Worm (Caenorhabditis elegans) whole organism, early embryonic: ENCODE measurements around the gene B0228.7.

ENCODE experiments used
- B0310.2 ChIP-seq: sonication (generic microtip); optimal IDR thresholded peaks from 2 replicates; lab custom pipeline; 2016; ENCODE audit warnings: mild to moderate bottlenecking, missing genetic modification characterization, missing compliant biosample characterization
- F13C5.2 ChIP-seq: sonication (generic microtip); optimal IDR thresholded peaks from 2 replicates; lab custom pipeline; 2017; ENCODE audit warnings: mild to moderate bottlenecking, missing genetic modification characterization, inconsistent platforms, missing compliant biosample characterization
- aly-1 ChIP-seq: sonication (generic microtip); optimal IDR thresholded peaks from 2 replicates; lab custom pipeline; 2016; ENCODE audit warnings: missing genetic modification characterization, missing compliant biosample characterization
- ama-1 ChIP-seq: fragments of 150-350 bp; optimal IDR thresholded peaks from 2 replicates; lab custom pipeline; 2014
- ceh-13 ChIP-seq: fragments of 200-800 bp; sonication (Bioruptor generic); optimal IDR thresholded peaks from 2 replicates; lab custom pipeline; 2018; ENCODE audit warnings: mild to moderate bottlenecking, missing genetic modification characterization, missing compliant biosample characterization
- ceh-36 ChIP-seq: sonication (generic microtip); optimal IDR thresholded peaks from 2 replicates; lab custom pipeline; 2016; ENCODE audit warnings: missing genetic modification characterization, inconsistent platforms, missing compliant biosample characterization
- ets-7 ChIP-seq: sonication (generic microtip); optimal IDR thresholded peaks from 2 replicates; lab custom pipeline; 2016; ENCODE audit warnings: missing genotype, missing genetic modification characterization, missing compliant biosample characterization
- flt-1 ChIP-seq: fragments of 200-800 bp; sonication (Bioruptor generic); IDR thresholded peaks from 2 replicates; pipeline ENCODE4 v1.3.6; 2022; ENCODE audit warnings: missing genetic modification characterization, missing compliant biosample characterization
- hmbx-1 ChIP-seq: sonication (generic microtip); optimal IDR thresholded peaks from 2 replicates; lab custom pipeline; 2016; ENCODE audit warnings: mild to moderate bottlenecking, missing genetic modification characterization, missing compliant biosample characterization
- hmg-4 ChIP-seq: fragments of 200-800 bp; sonication (Bioruptor generic); optimal IDR thresholded peaks from 2 replicates; lab custom pipeline; 2018; ENCODE audit warnings: mild to moderate bottlenecking, missing genetic modification characterization, missing compliant biosample characterization
- hnd-1 ChIP-seq: sonication (generic microtip); optimal IDR thresholded peaks from 2 replicates; lab custom pipeline; 2016; ENCODE audit warnings: missing genetic modification characterization, missing compliant biosample characterization
- pes-1 ChIP-seq: fragments of 200-800 bp; sonication (Bioruptor generic); IDR thresholded peaks from 2 replicates; pipeline ENCODE4 v1.3.6; 2022; ENCODE audit warnings: missing genetic modification reagents, missing genetic modification characterization, missing compliant biosample characterization
- scrt-1 ChIP-seq: fragments of 200-800 bp; sonication (Bioruptor generic); IDR thresholded peaks from 2 replicates; pipeline ENCODE4 v1.3.6; 2022; ENCODE audit warnings: missing genetic modification characterization, missing compliant biosample characterization
- sea-1 ChIP-seq: fragments of 200-800 bp; sonication (Bioruptor generic); conservative IDR thresholded peaks from 2 replicates; pipeline ENCODE4 v1.3.6; 2022; ENCODE audit warnings: missing genetic modification characterization, missing compliant biosample characterization
- tbx-11 ChIP-seq: fragments of 200-800 bp; sonication (Bioruptor generic); IDR thresholded peaks from 2 replicates; pipeline ENCODE4 v1.3.6; 2022; ENCODE audit warnings: missing genetic modification characterization, missing compliant biosample characterization
- tbx-37 ChIP-seq: fragments of 200-800 bp; sonication (Bioruptor generic); conservative IDR thresholded peaks from 2 replicates; pipeline ENCODE4 v1.3.6; 2022; ENCODE audit warnings: missing genetic modification reagents, missing genetic modification characterization, missing compliant biosample characterization
- tra-4 ChIP-seq: sonication (generic microtip); optimal IDR thresholded peaks from 2 replicates; lab custom pipeline; 2017; ENCODE audit warnings: missing genetic modification characterization, missing compliant biosample characterization

B0228.7 gene

DNA sequence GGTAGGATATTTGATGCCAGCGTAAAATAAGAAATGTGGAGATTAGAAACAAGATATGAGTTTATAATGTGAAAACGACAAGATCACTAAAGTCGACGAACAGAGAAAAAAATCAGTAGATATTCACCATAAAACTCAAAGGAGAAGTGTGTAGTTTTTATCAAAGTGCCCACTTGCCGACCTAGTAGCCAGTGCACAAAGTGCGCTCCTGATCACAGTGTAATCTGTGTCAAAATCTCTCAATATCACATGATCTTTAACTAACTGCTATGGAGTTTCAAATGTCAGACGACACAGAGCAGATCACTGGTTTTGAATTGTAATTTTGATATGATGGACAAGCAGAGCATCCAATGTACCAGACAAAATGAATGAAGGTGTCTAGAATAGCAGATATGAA, 38.3 kb downstream of the B0228.7 start:
- TF ChIP-seq ceh-13 (GFP tag; lab: Kevin White, UChicago) (no peak), F13C5.2 (tag; lab: Kevin White, UChicago) (no peak), flt-1 (GFP tag; lab: Robert Waterston, UW) (no peak)

ce11 chrII:7719039-7719438, 39.8 kb downstream of the B0228.7 start:
- no peak for TF ChIP-seq hmg-4 (GFP tag; lab: Kevin White, UChicago)

DNA sequence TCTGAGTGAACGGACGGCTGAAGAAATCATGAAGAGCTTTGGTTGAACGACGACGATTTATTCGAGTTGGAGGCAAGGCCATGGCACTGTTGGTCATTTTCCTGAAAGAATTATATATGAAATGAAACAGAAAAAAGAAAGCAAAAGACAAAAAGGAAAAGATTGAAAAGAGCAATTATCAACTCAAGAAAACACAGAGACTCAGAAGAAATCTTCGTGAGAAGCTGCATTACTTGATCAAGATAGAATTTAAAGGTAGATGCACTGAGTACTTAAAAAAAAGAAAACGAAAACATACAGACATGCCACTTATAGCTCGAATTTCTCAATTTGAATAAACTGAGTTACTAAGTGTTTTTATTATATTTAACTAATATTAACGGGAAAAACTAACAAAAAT, 40.3 kb downstream of the B0228.7 start, which contains the start of gene cpna-5:
Gene cpna-5 (minus strand): TSS at position 101 of the 400 bp plus-strand sequence.
- no peak for TF ChIP-seq tbx-11 (GFP tag; lab: Robert Waterston, UW)
- TF ChIP-seq scrt-1 (GFP tag; lab: Robert Waterston, UW), result no peak
- TF ChIP-seq ets-7, result no peak
- no peak for TF ChIP-seq pes-1 (GFP tag; lab: Robert Waterston, UW)
- no peak for TF ChIP-seq aly-1
- TF ChIP-seq hmg-4 (GFP tag; lab: Kevin White, UChicago), result no peak
- no peak for TF ChIP-seq ceh-13 (GFP tag; lab: Kevin White, UChicago)
- no peak for TF ChIP-seq flt-1 (GFP tag; lab: Robert Waterston, UW)

DNA sequence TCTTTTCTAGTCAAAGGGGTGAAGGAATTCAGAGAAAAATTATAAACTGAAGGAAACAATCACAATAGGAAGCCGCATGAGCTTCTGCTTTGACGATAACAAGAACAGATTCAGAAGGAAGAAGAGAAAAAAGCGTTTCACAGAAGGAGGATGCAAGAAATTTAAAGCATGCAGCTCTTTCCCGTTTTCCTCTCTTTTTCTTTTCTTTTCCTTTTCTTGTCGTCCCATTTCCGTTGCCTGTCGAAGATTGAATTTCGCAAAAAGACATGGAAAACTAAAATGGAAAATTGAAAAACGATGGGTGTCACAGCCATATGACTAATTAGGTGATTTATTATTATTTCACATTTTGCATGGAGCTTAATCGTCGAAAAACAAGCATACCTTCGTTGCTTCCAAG, 42.7 kb downstream of the B0228.7 start:
- no peak for TF ChIP-seq hmbx-1 (tag; lab: Kevin White, UChicago)
- no peak for TF ChIP-seq ceh-36 (tag; lab: Kevin White, UChicago)
- no peak for TF ChIP-seq ama-1 (lab: Kevin White, UChicago)
- no peak for TF ChIP-seq pes-1 (GFP tag; lab: Robert Waterston, UW)
- no peak for TF ChIP-seq aly-1
- TF ChIP-seq F13C5.2 (tag; lab: Kevin White, UChicago), result no peak
- TF ChIP-seq hmg-4 (GFP tag; lab: Kevin White, UChicago), result no peak
- no peak for TF ChIP-seq ceh-13 (GFP tag; lab: Kevin White, UChicago)
- no peak for TF ChIP-seq sea-1 (GFP tag; lab: Robert Waterston, UW)
- no peak for TF ChIP-seq hnd-1 (tag; lab: Kevin White, UChicago)

- no peak for TF ChIP-seq F13C5.2 (tag; lab: Kevin White, UChicago)
- TF ChIP-seq pes-1 (GFP tag; lab: Robert Waterston, UW), result no peak
Observed at ce11 chrII:7714614-7715186, 44.1 kb downstream of the B0228.7 start.

DNA sequence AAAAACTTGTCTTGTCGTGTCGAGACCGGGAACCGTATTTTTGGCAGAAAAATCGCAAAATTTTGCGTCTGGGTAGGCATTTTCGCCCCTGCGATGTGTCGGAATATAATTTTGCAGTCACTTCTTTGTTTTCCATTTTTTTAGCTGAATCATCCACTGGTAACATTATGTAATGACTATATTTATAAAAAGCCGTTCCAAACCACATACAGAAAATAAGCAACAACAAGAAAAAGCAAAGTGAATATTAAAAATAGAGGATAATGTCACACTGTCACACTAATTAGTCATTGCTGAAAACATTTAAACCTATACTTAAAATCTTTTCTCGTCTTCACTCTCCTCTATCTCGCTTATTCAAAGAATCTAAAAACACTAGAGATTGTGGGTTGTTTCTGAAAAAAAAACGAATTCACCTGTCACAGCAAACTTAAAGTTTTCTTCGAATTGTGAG, 49.5 kb downstream of the B0228.7 start, which contains the start of gene sre-1:
Gene sre-1 (plus strand): TSS at position 404 of the 454 bp plus-strand sequence.
- no peak for TF ChIP-seq ceh-36 (tag; lab: Kevin White, UChicago)
- TF ChIP-seq B0310.2 (tag; lab: Kevin White, UChicago), result no peak
- TF ChIP-seq tbx-37, result no peak
- no peak for TF ChIP-seq F13C5.2 (tag; lab: Kevin White, UChicago)
- TF ChIP-seq ets-7, result no peak
- TF ChIP-seq scrt-1 (GFP tag; lab: Robert Waterston, UW), result no peak
- no peak for TF ChIP-seq tbx-11 (GFP tag; lab: Robert Waterston, UW)

- peak; percentile 91 for TF ChIP-seq pes-1 (GFP tag; lab: Robert Waterston, UW)
- no peak for TF ChIP-seq ama-1 (lab: Kevin White, UChicago)
- TF ChIP-seq tbx-11 (GFP tag; lab: Robert Waterston, UW), result peak; percentile 84
- peak; percentile 49 for TF ChIP-seq hmbx-1 (tag; lab: Kevin White, UChicago)
- TF ChIP-seq B0310.2 (tag; lab: Kevin White, UChicago), result peak; percentile 76
- peak; percentile 85 for TF ChIP-seq flt-1 (GFP tag; lab: Robert Waterston, UW)
- peak; percentile 91 for TF ChIP-seq hmg-4 (GFP tag; lab: Kevin White, UChicago)
- TF ChIP-seq tbx-37, result peak; percentile 81
- TF ChIP-seq hnd-1 (tag; lab: Kevin White, UChicago), result peak; percentile 77
- TF ChIP-seq tra-4, result peak; percentile 66
- peak; percentile 83 for TF ChIP-seq aly-1
- TF ChIP-seq ceh-13 (GFP tag; lab: Kevin White, UChicago), result peak; percentile 80
- peak; percentile 91 for TF ChIP-seq ets-7
- TF ChIP-seq ceh-36 (tag; lab: Kevin White, UChicago), result peak; percentile 77
- peak; percentile 90 for TF ChIP-seq scrt-1 (GFP tag; lab: Robert Waterston, UW)
- peak; percentile 91 for TF ChIP-seq sea-1 (GFP tag; lab: Robert Waterston, UW)
- TF ChIP-seq F13C5.2 (tag; lab: Kevin White, UChicago), result peak; percentile 95
Observed at ce11 chrII:7708540-7708939, 50.3 kb downstream of the B0228.7 start, which contains the start of gene B0495.9. Gene B0495.9, minus strand, starts transcription at chrII:7708710.

DNA sequence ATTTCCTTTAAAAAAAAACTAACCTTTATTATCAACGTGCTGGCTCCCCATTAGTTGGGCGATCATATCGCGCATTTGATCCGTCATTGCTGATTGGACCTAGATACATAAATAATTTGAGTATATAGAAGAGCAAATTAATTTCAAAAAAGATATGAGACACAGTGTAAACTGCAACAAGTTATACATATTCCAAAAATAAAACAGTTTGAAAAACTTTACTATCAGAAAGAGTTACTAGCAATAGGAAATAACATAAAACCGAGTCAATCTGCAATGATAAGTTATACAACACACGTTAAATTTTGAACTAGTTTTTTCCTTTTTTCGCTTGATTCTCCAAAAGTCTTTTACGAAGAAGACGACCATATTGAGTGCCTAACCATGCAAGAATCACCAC, 51.4 kb downstream of the B0228.7 start, which contains the start of gene luc-7L:
Gene luc-7L (minus strand): TSS at position 101 of the 400 bp plus-strand sequence.
- TF ChIP-seq tbx-11 (GFP tag; lab: Robert Waterston, UW) (no peak), F13C5.2 (tag; lab: Kevin White, UChicago) (no peak), pes-1 (GFP tag; lab: Robert Waterston, UW) (no peak), ama-1 (lab: Kevin White, UChicago) (no peak), tbx-37 (no peak), B0310.2 (tag; lab: Kevin White, UChicago) (no peak), hmbx-1 (tag; lab: Kevin White, UChicago) (no peak), ets-7 (no peak), sea-1 (GFP tag; lab: Robert Waterston, UW) (no peak), tra-4 (no peak), hnd-1 (tag; lab: Kevin White, UChicago) (no peak), scrt-1 (GFP tag; lab: Robert Waterston, UW) (no peak), ceh-36 (tag; lab: Kevin White, UChicago) (no peak), aly-1 (no peak), hmg-4 (GFP tag; lab: Kevin White, UChicago) (no peak), flt-1 (GFP tag; lab: Robert Waterston, UW) (no peak), ceh-13 (GFP tag; lab: Kevin White, UChicago) (no peak)
